Worm (Caenorhabditis elegans) whole organism, L3 larva: Measurements from ENCODE around the gene serp-1.2.

Source experiments
- ceh-82 ChIP-seq: fragments of 150-350 bp; optimal IDR thresholded peaks from 2 replicates; lab custom pipeline; 2014; ENCODE audit warnings: missing biosample characterization, missing genetic modification characterization
- nhr-67 ChIP-seq: fragments of 150-350 bp; optimal IDR thresholded peaks from 2 replicates; lab custom pipeline; 2014; ENCODE audit warnings: missing biosample characterization, missing genetic modification characterization
- nhr-77 ChIP-seq: fragments of 150-350 bp; optimal IDR thresholded peaks from 2 replicates; lab custom pipeline; 2014; ENCODE audit warnings: missing biosample characterization, missing genetic modification characterization
- pha-4 ChIP-seq: fragments of 150-350 bp; optimal IDR thresholded peaks from 2 replicates; lab custom pipeline; 2014; ENCODE audit warnings: missing biosample characterization, missing genetic modification reagents, missing genetic modification characterization
- unc-39 ChIP-seq: sonication (generic microtip); optimal IDR thresholded peaks from 4 replicates; lab custom pipeline; 2017; ENCODE audit warnings: missing biosample characterization, missing genetic modification characterization
- unc-62 ChIP-seq: fragments of 150-350 bp; sonication (generic microtip); optimal IDR thresholded peaks from 4 replicates; lab custom pipeline; 2014; ENCODE audit warnings: missing biosample characterization, missing genetic modification reagents, missing genetic modification characterization
- zag-1 ChIP-seq: fragments of 150-350 bp; optimal IDR thresholded peaks from 2 replicates; lab custom pipeline; 2014; ENCODE audit warnings: missing biosample characterization, missing genetic modification characterization
- ztf-11 ChIP-seq: fragments of 150-350 bp; optimal IDR thresholded peaks from 2 replicates; lab custom pipeline; 2014; ENCODE audit warnings: missing biosample characterization, missing genetic modification characterization
- ztf-4 ChIP-seq: fragments of 150-350 bp; optimal IDR thresholded peaks from 2 replicates; lab custom pipeline; 2014; ENCODE audit warnings: missing biosample characterization, missing genetic modification characterization

DNA sequence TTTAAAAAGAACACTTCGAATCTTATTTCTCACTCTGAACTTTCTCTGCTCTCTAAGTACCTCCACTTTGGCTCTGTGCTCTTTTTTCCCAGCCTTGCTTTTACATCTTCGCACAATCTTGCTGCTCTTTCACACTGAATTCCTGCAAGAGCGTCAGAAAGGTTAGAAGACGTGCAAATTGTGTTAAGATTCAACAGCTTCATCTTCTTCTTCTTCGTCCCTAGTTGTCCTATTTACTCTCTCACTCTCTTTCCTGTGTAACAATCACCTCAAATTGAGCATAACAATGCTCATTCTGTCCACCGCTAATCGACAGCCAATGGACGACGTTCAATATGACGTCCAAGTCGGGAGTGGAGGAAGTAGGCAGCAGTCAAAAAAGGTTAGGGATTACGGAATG lies 44.1 kb upstream of the serp-1.2 start:
- TF ChIP-seq pha-4 (no peak), nhr-77 (tag; lab: Kevin White, UChicago) (no peak), ztf-4 (tag; lab: Kevin White, UChicago) (no peak), ceh-82 (tag; lab: Kevin White, UChicago) (no peak), zag-1 (tag; lab: Kevin White, UChicago) (no peak), ztf-11 (tag; lab: Kevin White, UChicago) (no peak), nhr-67 (tag; lab: Kevin White, UChicago) (no peak), unc-39 (no peak), unc-62 (GFP tag; lab: Kevin White, UChicago) (no peak)
